Fruit fly (Drosophila melanogaster) whole organism, embryonic: ENCODE results near the gene CG31960.

ENCODE experiments used
- Atf6 ChIP-seq: fragments of 200-800 bp; sonication (Bioruptor generic); IDR thresholded peaks from 2 replicates; pipeline ENCODE4 v1.3.6; 2022; ENCODE audit warnings: missing biosample characterization, missing genetic modification characterization
- B-H1 ChIP-seq: fragments of 200-800 bp; sonication (Bioruptor generic); IDR thresholded peaks from 3 replicates; pipeline ENCODE4 v1.3.6; 2022; ENCODE audit warnings: missing biosample characterization, missing genetic modification characterization
- CG10431 ChIP-seq: fragments of 200-800 bp; sonication (Bioruptor generic); optimal IDR thresholded peaks from 3 replicates; lab custom pipeline; 2018; ENCODE audit warnings: missing biosample characterization, mild to moderate bottlenecking, missing genetic modification characterization
- CG10543 ChIP-seq: fragments of 200-800 bp; sonication (Bioruptor generic); optimal IDR thresholded peaks from 3 replicates; lab custom pipeline; 2017; ENCODE audit warnings: missing biosample characterization, mild to moderate bottlenecking, missing genetic modification characterization, moderate library complexity
- CG11247 ChIP-seq: fragments of 200-800 bp; sonication (Bioruptor generic); IDR thresholded peaks from 2 replicates; pipeline ENCODE4 v1.3.6; 2022; ENCODE audit warnings: missing biosample characterization, missing genetic modification characterization
- CG11560 ChIP-seq: fragments of 200-800 bp; sonication (Bioruptor generic); IDR thresholded peaks from 3 replicates; pipeline ENCODE4 v1.3.6; 2022; ENCODE audit warnings: missing biosample characterization, missing genetic modification characterization
- CG1233 ChIP-seq: fragments of 200-800 bp; sonication (Bioruptor generic); optimal IDR thresholded peaks from 4 replicates; lab custom pipeline; 2018; ENCODE audit warnings: missing biosample characterization, mild to moderate bottlenecking, missing genetic modification characterization
- CG13296 ChIP-seq: fragments of 200-800 bp; sonication (Bioruptor generic); optimal IDR thresholded peaks from 3 replicates; lab custom pipeline; 2018; ENCODE audit warnings: missing biosample characterization, mild to moderate bottlenecking, missing genetic modification characterization
- CG14667 ChIP-seq: fragments of 200-800 bp; sonication (Bioruptor generic); IDR thresholded peaks from 2 replicates; pipeline ENCODE4 v1.3.6; 2022; ENCODE audit warnings: missing biosample characterization, missing genetic modification characterization
- CG15011 ChIP-seq: fragments of 200-800 bp; sonication (Bioruptor generic); optimal IDR thresholded peaks from 3 replicates; lab custom pipeline; 2018; ENCODE audit warnings: missing biosample characterization, mild to moderate bottlenecking, missing genetic modification characterization
- CG17359 ChIP-seq: fragments of 200-800 bp; sonication (Bioruptor generic); optimal IDR thresholded peaks from 3 replicates; lab custom pipeline; 2018; ENCODE audit warnings: missing biosample characterization, mild to moderate bottlenecking, missing genetic modification characterization, moderate library complexity
- CG2712 ChIP-seq: fragments of 200-800 bp; optimal IDR thresholded peaks from 3 replicates; lab custom pipeline; 2019; ENCODE audit warnings: missing biosample characterization, mild to moderate bottlenecking, missing genetic modification characterization, moderate library complexity
- CG30403 ChIP-seq: fragments of 200-800 bp; sonication (Bioruptor generic); optimal IDR thresholded peaks from 3 replicates; lab custom pipeline; 2016; ENCODE audit warnings: missing biosample characterization, missing genetic modification characterization
- CG34422 ChIP-seq: fragments of 200-800 bp; sonication (Bioruptor generic); IDR thresholded peaks from 3 replicates; pipeline ENCODE4 v1.3.6; 2022; ENCODE audit warnings: missing biosample characterization, missing genetic modification characterization
- CG3995 ChIP-seq: fragments of 200-800 bp; sonication (Bioruptor generic); optimal IDR thresholded peaks from 3 replicates; lab custom pipeline; 2016; ENCODE audit warnings: missing biosample characterization, missing genetic modification characterization
- CG4282 ChIP-seq: fragments of 200-800 bp; sonication (Bioruptor generic); optimal IDR thresholded peaks from 2 replicates; lab custom pipeline; 2016; ENCODE audit warnings: missing biosample characterization, missing genetic modification characterization
- CG4617 ChIP-seq: fragments of 200-800 bp; sonication (Bioruptor generic); optimal IDR thresholded peaks from 3 replicates; lab custom pipeline; 2016; ENCODE audit warnings: missing biosample characterization, missing genetic modification characterization, borderline replicate concordance
- CG5953 ChIP-seq: fragments of 200-800 bp; sonication (Bioruptor generic); IDR thresholded peaks from 2 replicates; pipeline ENCODE4 v1.3.6; 2022; ENCODE audit warnings: missing biosample characterization, missing genetic modification characterization
- CG6272 ChIP-seq: fragments of 200-800 bp; sonication (Bioruptor generic); IDR thresholded peaks from 2 replicates; pipeline ENCODE4 v1.3.6; 2022; ENCODE audit warnings: missing biosample characterization, missing genetic modification characterization
- CG6654 ChIP-seq: fragments of 200-800 bp; sonication (Bioruptor generic); optimal IDR thresholded peaks from 2 replicates; lab custom pipeline; 2017; ENCODE audit warnings: missing biosample characterization, mild to moderate bottlenecking, missing genetic modification characterization
- CG7271 ChIP-seq: fragments of 200-800 bp; sonication (Bioruptor generic); optimal IDR thresholded peaks from 2 replicates; lab custom pipeline; 2018; ENCODE audit warnings: missing biosample characterization, mild to moderate bottlenecking, missing genetic modification characterization, moderate library complexity
- Chrac-16 ChIP-seq: fragments of 200-800 bp; sonication (Bioruptor generic); optimal IDR thresholded peaks from 3 replicates; lab custom pipeline; 2016; ENCODE audit warnings: missing biosample characterization, missing genetic modification characterization
- D19A ChIP-seq: fragments of 200-800 bp; optimal IDR thresholded peaks from 3 replicates; lab custom pipeline; 2019; ENCODE audit warnings: missing biosample characterization, mild to moderate bottlenecking, missing genetic modification characterization, moderate library complexity
- D19B ChIP-seq: fragments of 200-800 bp; sonication (Bioruptor generic); optimal IDR thresholded peaks from 2 replicates; lab custom pipeline; 2017; ENCODE audit warnings: missing biosample characterization, mild to moderate bottlenecking, missing genetic modification characterization
- Fer3 ChIP-seq: fragments of 200-800 bp; sonication (Bioruptor generic); optimal IDR thresholded peaks from 2 replicates; lab custom pipeline; 2018; ENCODE audit warnings: missing biosample characterization, mild to moderate bottlenecking, missing genetic modification characterization, moderate library complexity
- H15 ChIP-seq: fragments of 200-800 bp; sonication (Bioruptor generic); IDR thresholded peaks from 3 replicates; pipeline ENCODE4 v1.3.6; 2022; ENCODE audit warnings: missing biosample characterization, missing genetic modification characterization
- Lim3 ChIP-seq: fragments of 200-800 bp; sonication (Bioruptor generic); IDR thresholded peaks from 2 replicates; pipeline ENCODE4 v1.3.6; 2022; ENCODE audit warnings: missing biosample characterization, missing genetic modification characterization
- Med ChIP-seq: fragments of 200-800 bp; sonication (Bioruptor generic); peaks from one replicate; lab custom pipeline; 2016; ENCODE audit warnings: missing biosample characterization, missing genetic modification characterization, mild to moderate bottlenecking, inconsistent platforms, moderate library complexity
- Meics ChIP-seq: fragments of 200-800 bp; sonication (Bioruptor generic); optimal IDR thresholded peaks from 2 replicates; lab custom pipeline; 2017; ENCODE audit warnings: missing biosample characterization, mild to moderate bottlenecking, missing genetic modification characterization
- Myb ChIP-seq: fragments of 200-800 bp; sonication (Bioruptor generic); optimal IDR thresholded peaks from 2 replicates; lab custom pipeline; 2016; ENCODE audit warnings: missing biosample characterization, missing genetic modification characterization
- NK7.1 ChIP-seq: fragments of 200-800 bp; sonication (Bioruptor generic); optimal IDR thresholded peaks from 3 replicates; lab custom pipeline; 2016; ENCODE audit warnings: missing biosample characterization, missing genetic modification characterization
- Optix ChIP-seq: fragments of 200-800 bp; sonication (Bioruptor generic); IDR thresholded peaks from 3 replicates; pipeline ENCODE4 v1.3.6; 2022; ENCODE audit warnings: missing biosample characterization, missing genetic modification characterization
- Xbp1 ChIP-seq: fragments of 200-800 bp; sonication (Bioruptor generic); optimal IDR thresholded peaks from 3 replicates; lab custom pipeline; 2016; ENCODE audit warnings: missing biosample characterization, mild to moderate bottlenecking, missing genetic modification characterization
- YL-1 ChIP-seq: fragments of 200-800 bp; sonication (Bioruptor generic); optimal IDR thresholded peaks from 3 replicates; lab custom pipeline; 2017; ENCODE audit warnings: missing biosample characterization, mild to moderate bottlenecking, missing genetic modification characterization
- az2 ChIP-seq: fragments of 200-800 bp; sonication (Bioruptor generic); optimal IDR thresholded peaks from 3 replicates; lab custom pipeline; 2016; ENCODE audit warnings: missing biosample characterization, missing genetic modification characterization
- bab2 ChIP-seq: fragments of 200-800 bp; sonication (Bioruptor generic); optimal IDR thresholded peaks from 2 replicates; lab custom pipeline; 2016; ENCODE audit warnings: missing biosample characterization, missing genetic modification characterization
- dm ChIP-seq: fragments of 200-800 bp; sonication (Bioruptor generic); optimal IDR thresholded peaks from 3 replicates; lab custom pipeline; 2016; ENCODE audit warnings: missing biosample characterization, missing genetic modification characterization
- esg ChIP-seq: fragments of 200-800 bp; sonication (Bioruptor generic); conservative IDR thresholded peaks from 2 replicates; pipeline ENCODE4 v1.3.6; 2022; ENCODE audit warnings: missing biosample characterization, missing genetic modification characterization
- eve ChIP-seq, 2 experiments: fragments of >200 bp; optimal IDR thresholded peaks; 2 replicates each; lab custom pipeline; 2017; ENCODE audit warnings: missing biosample characterization in 2 of 2, missing genetic modification characterization in 2 of 2
- hbn ChIP-seq: fragments of 200-800 bp; sonication (Bioruptor generic); IDR thresholded peaks from 2 replicates; pipeline ENCODE4 v1.3.6; 2022; ENCODE audit warnings: missing biosample characterization, missing genetic modification characterization; ENCODE audit not compliant: partially characterized antibody
- ken ChIP-seq: fragments of 200-800 bp; sonication (Bioruptor generic); IDR thresholded peaks from 3 replicates; pipeline ENCODE4 v1.3.6; 2022; ENCODE audit warnings: missing biosample characterization, missing genetic modification characterization
- lmd ChIP-seq: fragments of 200-800 bp; sonication (Bioruptor generic); IDR thresholded peaks from 2 replicates; pipeline ENCODE4 v1.3.6; 2022; ENCODE audit warnings: missing biosample characterization, missing genetic modification characterization
- nerfin-1 ChIP-seq: fragments of 200-800 bp; sonication (Bioruptor generic); optimal IDR thresholded peaks from 3 replicates; lab custom pipeline; 2019; ENCODE audit warnings: missing biosample characterization, mild to moderate bottlenecking, missing genetic modification characterization, moderate library complexity
- sna ChIP-seq: fragments of 200-800 bp; sonication (Bioruptor generic); IDR thresholded peaks from 2 replicates; pipeline ENCODE4 v1.3.6; 2022; ENCODE audit warnings: missing biosample characterization, missing genetic modification characterization; ENCODE audit not compliant: partially characterized antibody
- sob ChIP-seq: fragments of 200-800 bp; sonication (Bioruptor generic); IDR thresholded peaks from 2 replicates; pipeline ENCODE4 v1.3.6; 2022; ENCODE audit warnings: missing biosample characterization, missing genetic modification characterization
- tna ChIP-seq: fragments of 200-800 bp; sonication (Bioruptor generic); IDR thresholded peaks from 2 replicates; pipeline ENCODE4 v1.3.6; 2022; ENCODE audit warnings: missing biosample characterization, missing genetic modification characterization; ENCODE audit not compliant: partially characterized antibody
- trh ChIP-seq: fragments of 200-800 bp; sonication (Bioruptor generic); optimal IDR thresholded peaks from 2 replicates; lab custom pipeline; 2016; ENCODE audit warnings: missing biosample characterization, missing genetic modification characterization
- vvl ChIP-seq: fragments of 200-800 bp; sonication (Bioruptor generic); IDR thresholded peaks from 2 replicates; pipeline ENCODE4 v1.3.6; 2022; ENCODE audit warnings: missing biosample characterization, missing genetic modification characterization
- z ChIP-seq: fragments of 200-800 bp; sonication (Bioruptor generic); IDR thresholded peaks from 3 replicates; pipeline ENCODE4 v1.3.6; 2022; ENCODE audit warnings: missing biosample characterization, missing genetic modification characterization

CG31960 gene

DNA sequence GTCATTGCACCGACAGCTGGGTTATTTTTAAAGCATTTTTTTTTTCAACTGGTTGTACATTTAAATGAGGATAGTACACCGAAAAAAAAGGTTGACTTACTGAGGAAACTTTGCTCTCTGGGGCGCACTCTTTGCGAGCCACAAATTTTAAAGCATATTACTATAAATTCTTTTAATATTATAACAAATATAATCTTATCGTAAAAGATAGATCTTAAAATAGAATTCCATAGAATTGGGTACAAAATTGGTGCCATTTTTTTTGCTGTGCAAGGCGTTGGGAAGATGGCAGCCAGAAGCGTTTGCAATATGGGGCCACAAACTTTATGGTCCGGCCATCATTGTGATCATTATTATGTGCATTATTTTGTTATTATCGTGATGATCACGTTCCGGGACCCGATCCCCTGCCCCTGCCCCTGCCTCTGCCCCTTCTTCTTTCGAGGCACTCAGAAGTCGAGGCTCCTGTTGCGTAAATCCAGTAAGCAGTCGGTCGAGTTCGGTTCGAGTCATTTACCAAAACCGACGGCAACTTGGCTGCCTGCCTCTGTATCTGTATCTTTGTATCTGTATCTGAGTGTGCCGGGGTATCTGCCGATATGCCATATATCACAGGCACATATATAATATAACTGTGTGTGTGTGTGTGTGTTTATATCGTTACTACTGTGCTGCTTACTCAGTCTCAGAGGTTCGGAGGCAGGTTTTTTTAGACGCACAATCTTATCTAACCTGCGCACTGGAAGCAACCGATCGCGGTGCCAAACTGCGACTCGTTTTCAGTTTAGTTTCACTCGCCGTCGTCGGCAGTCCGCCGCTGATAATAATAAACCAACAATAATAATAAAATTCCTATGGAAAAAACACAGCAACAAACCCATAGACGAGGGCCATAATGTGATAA is 6.3 kb upstream of the CG31960 start (continued):
- TF ChIP-seq D19B (no peak), CG6272 (GFP tag; lab: Robert Waterston, UW) (no peak), CG3995 (GFP tag; lab: Kevin White, UChicago) (peak; percentile 30), az2 (GFP tag; lab: Kevin White, UChicago) (peak; percentile 15), Med (GFP tag; lab: Kevin White, UChicago) (peak; percentile 89), CG13296 (GFP tag; lab: Kevin White, UChicago) (peak; percentile 32), tna (GFP tag; lab: Robert Waterston, UW) (peak; percentile 24; the same call in 1 of the 2 replicates), YL-1 (GFP tag; lab: Kevin White, UChicago) (no peak), CG4282 (GFP tag; lab: Kevin White, UChicago) (no peak), CG5953 (GFP tag; lab: Robert Waterston, UW) (no peak), Myb (GFP tag; lab: Kevin White, UChicago) (no peak), Chrac-16 (no peak), CG4617 (GFP tag; lab: Kevin White, UChicago) (no peak), nerfin-1 (tag; lab: Kevin White, UChicago) (no peak), CG14667 (GFP tag; lab: Robert Waterston, UW) (no peak), CG11560 (tag; lab: Robert Waterston, UW) (no peak), dm (GFP tag; lab: Kevin White, UChicago) (no peak), bab2 (GFP tag; lab: Kevin White, UChicago) (no peak), D19A (tag; lab: Kevin White, UChicago) (peak; percentile 14), hbn (GFP tag; lab: Robert Waterston, UW) (no peak), CG2712 (tag; lab: Kevin White, UChicago) (peak; percentile 60), B-H1 (GFP tag; lab: Robert Waterston, UW) (no peak), Xbp1 (GFP tag; lab: Kevin White, UChicago) (no peak), vvl (peak; percentile 25), ken (GFP tag; lab: Robert Waterston, UW) (no peak), CG10543 (GFP tag; lab: Kevin White, UChicago) (peak; percentile 83), z (peak; percentile 70; the same call in 2 of the 3 replicates), NK7.1 (GFP tag; lab: Kevin White, UChicago) (no peak), CG7271 (tag; lab: Kevin White, UChicago) (no peak), sna (GFP tag; lab: Robert Waterston, UW) (no peak; the same call in 1 of the 2 replicates), CG30403 (peak; percentile 3), sob (no peak), Meics (GFP tag; lab: Kevin White, UChicago) (no peak), CG34422 (GFP tag; lab: Robert Waterston, UW) (no peak), esg (GFP tag; lab: Robert Waterston, UW) (no peak; the same call in 1 of the 2 replicates), eve (GFP tag; optimal IDR thresholded peaks at IDR 0.05; lab: Kevin White, UChicago) (no peak), Atf6 (GFP tag; lab: Robert Waterston, UW) (0 out of 2 replicates have a peak, but pooled peaks have one; percentile 7), CG15011 (no peak), Optix (no peak), lmd (GFP tag; lab: Robert Waterston, UW) (peak; percentile 45; the same call in 1 of the 2 replicates), CG11247 (no peak), CG10431 (GFP tag; lab: Kevin White, UChicago) (no peak), CG1233 (no peak), H15 (GFP tag; lab: Robert Waterston, UW) (no peak), CG6654 (GFP tag; lab: Kevin White, UChicago) (no peak), Fer3 (tag; lab: Kevin White, UChicago) (peak; percentile 20), trh (peak; percentile 38), Lim3 (GFP tag; lab: Robert Waterston, UW) (no peak), CG17359 (tag; lab: Kevin White, UChicago) (peak; percentile 58)
